ENCODE assay signal across 4 worm cellular contexts in the genomic region with DNA sequence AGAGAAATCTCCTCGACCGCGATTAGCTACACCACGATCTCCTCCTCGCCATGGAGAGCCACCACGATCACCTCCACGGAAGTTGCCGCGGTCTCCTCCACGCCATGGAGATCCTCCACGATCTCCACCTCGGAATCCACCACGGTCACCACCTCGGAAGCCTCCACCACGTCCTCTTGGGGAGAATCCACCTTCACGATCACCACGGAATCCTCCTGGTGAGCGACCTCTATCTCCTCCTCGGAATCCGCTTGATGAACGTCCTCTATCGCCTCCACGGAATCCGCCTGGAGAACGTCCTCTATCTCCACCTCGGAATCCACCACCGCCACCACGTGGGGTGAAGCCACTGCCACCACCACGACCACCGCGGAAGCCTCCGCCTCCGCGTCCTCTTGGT.
TF ChIP-seq lines count a peak whose summit lies in the region.

No protein-coding gene starts in this region.

TF ChIP-seq in whole organism, L1 larva, 84 proteins besides CTCF, POLR2A, EP300 and RAD21:
- TF ChIP-seq C16A3.4 (tag; optimal IDR thresholded peaks at IDR 0.05; lab: Kevin White, UChicago) (no peak), pqm-1 (tag; optimal IDR thresholded peaks at IDR 0.05; lab: Kevin White, UChicago) (no peak), lir-3 (tag; optimal IDR thresholded peaks at IDR 0.05; lab: Kevin White, UChicago; ENCODE audit: poor library complexity) (no peak), pax-3 (tag; optimal IDR thresholded peaks at IDR 0.05; lab: Kevin White, UChicago) (no peak), nhr-47 (tag; optimal IDR thresholded peaks at IDR 0.05; lab: Kevin White, UChicago) (no peak), ama-1 (optimal IDR thresholded peaks at IDR 0.05; lab: Kevin White, UChicago) (no peak), hlh-17 (GFP tag; optimal IDR thresholded peaks at IDR 0.05; lab: Kevin White, UChicago; ENCODE audit: borderline replicate concordance) (no peak), ceh-8 (GFP tag; optimal IDR thresholded peaks at IDR 0.05; lab: Kevin White, UChicago) (peak; percentile 1), nhr-76 (tag; optimal IDR thresholded peaks at IDR 0.05; lab: Kevin White, UChicago) (no peak)

TF ChIP-seq in whole organism, L4 larva, 104 proteins besides CTCF, POLR2A, EP300 and RAD21:
- TF ChIP-seq dmd-6 (GFP tag; IDR thresholded peaks at IDR 0.05; lab: Robert Waterston, UW): no peak
- peak; percentile 94 for TF ChIP-seq set-16 (GFP tag; IDR thresholded peaks at IDR 0.05; lab: Robert Waterston, UW)
- 0 out of 2 replicates have a peak, but pooled peaks have one; percentile 8 for TF ChIP-seq lin-1 (GFP tag; IDR thresholded peaks at IDR 0.05; lab: Robert Waterston, UW)
- TF ChIP-seq egl-43 (GFP tag; IDR thresholded peaks at IDR 0.05; lab: Robert Waterston, UW): 0 out of 2 replicates have a peak, but pooled peaks have one; percentile 51
TF ChIP-seq in whole organism, L4 larva: peak in this region for 3.

TF ChIP-seq in whole organism, early embryonic, 17 proteins besides CTCF, POLR2A, EP300 and RAD21:
- TF ChIP-seq sea-1 (GFP tag; conservative IDR thresholded peaks at IDR 0.05; lab: Robert Waterston, UW) (0 out of 2 replicates have a peak, but pooled peaks have one; percentile 10), ceh-13 (GFP tag; optimal IDR thresholded peaks at IDR 0.05; lab: Kevin White, UChicago) (no peak)
TF ChIP-seq in whole organism, early embryonic: peak in this region for 1.

TF ChIP-seq in whole organism, young adult, 124 proteins besides CTCF, POLR2A, EP300 and RAD21:
- TF ChIP-seq dpl-1 (GFP tag; optimal IDR thresholded peaks at IDR 0.05; lab: Kevin White, UChicago) (no peak), cebp-1 (GFP tag; IDR thresholded peaks at IDR 0.05; lab: Robert Waterston, UW) (no peak), cebp-1 (tag; optimal IDR thresholded peaks at IDR 0.05; lab: Kevin White, UChicago) (no peak), F37B4.10 (GFP tag; IDR thresholded peaks at IDR 0.05; lab: Robert Waterston, UW) (0 out of 2 replicates have a peak, but pooled peaks have one; percentile 50), zfh-2 (GFP tag; conservative IDR thresholded peaks at IDR 0.05; lab: Robert Waterston, UW) (peak; percentile 73), egrh-3 (GFP tag; IDR thresholded peaks at IDR 0.05; lab: Robert Waterston, UW) (peak; percentile 75; the same call in 1 of the 2 replicates), mxl-1 (tag; optimal IDR thresholded peaks at IDR 0.05; lab: Kevin White, UChicago) (no peak), die-1 (tag; optimal IDR thresholded peaks at IDR 0.05; lab: Kevin White, UChicago) (peak; percentile 29), gei-17 (GFP tag; optimal IDR thresholded peaks at IDR 0.05; lab: Kevin White, UChicago) (no peak)
